Fruit fly (Drosophila melanogaster): ENCODE measurements around the gene CRMP.
A peak's percentile ranks its signal among the peaks of the same experiment; 100 is the strongest.

The CRMP gene

DNA sequence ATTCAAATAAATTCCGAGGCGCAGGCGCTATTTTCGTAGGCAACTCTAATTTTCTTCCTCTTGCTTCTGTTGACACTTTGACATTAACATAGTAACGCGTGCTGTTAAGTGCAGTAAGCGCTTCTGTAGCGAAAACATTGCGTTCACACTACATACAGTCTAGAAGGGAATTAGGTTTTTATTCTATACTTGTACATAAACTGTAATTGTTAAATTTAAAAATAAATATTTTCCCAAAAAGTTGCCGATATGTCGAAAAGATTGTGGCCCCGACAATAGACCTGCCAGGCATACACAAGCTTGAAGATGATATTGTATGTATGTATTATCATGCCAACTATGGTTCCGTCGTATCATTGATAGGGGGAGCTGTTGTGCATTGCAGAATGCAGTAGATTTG is 35.6 kb downstream of the CRMP start, which contains the start of gene asl (continued):
- TF ChIP-seq zf30C (GFP tag; optimal IDR thresholded peaks at IDR 0.05) (peak; percentile 10), Sry-β (GFP tag; optimal IDR thresholded peaks at IDR 0.05) (peak; percentile 19), CG13123 (GFP tag; optimal IDR thresholded peaks at IDR 0.05) (peak; percentile 62), CoRest (tag; optimal IDR thresholded peaks at IDR 0.05) (peak; percentile 81), CG11504 (tag; optimal IDR thresholded peaks at IDR 0.05) (no peak), CG10543 (GFP tag; optimal IDR thresholded peaks at IDR 0.05) (peak; percentile 59), Scr (GFP tag; IDR thresholded peaks at IDR 0.05; ENCODE audit: partially characterized antibody) (0 out of 2 replicates have a peak, but pooled peaks have one; percentile 20), CG1792 (GFP tag; optimal IDR thresholded peaks at IDR 0.05) (peak; percentile 24), sens-2 (GFP tag; IDR thresholded peaks at IDR 0.05) (no peak), CG18476 (GFP tag; optimal IDR thresholded peaks at IDR 0.05) (peak; percentile 50), row (GFP tag; IDR thresholded peaks at IDR 0.05) (peak; percentile 87), ewg (GFP tag; optimal IDR thresholded peaks at IDR 0.05) (peak; percentile 99), CG15011 (GFP tag; optimal IDR thresholded peaks at IDR 0.05) (no peak), twi (tag; optimal IDR thresholded peaks at IDR 0.05) (peak; percentile 62), z (GFP tag; IDR thresholded peaks at IDR 0.05) (no peak), ems (GFP tag; optimal IDR thresholded peaks at IDR 0.05) (peak; percentile 52), tgo (GFP tag; IDR thresholded peaks at IDR 0.05) (peak; percentile 68; the same call in 2 of the 3 replicates), az2 (GFP tag; optimal IDR thresholded peaks at IDR 0.05) (peak; percentile 56), CG2889 (GFP tag; IDR thresholded peaks at IDR 0.05) (no peak), pfk (GFP tag; optimal IDR thresholded peaks at IDR 0.05) (no peak), unpg (GFP tag; optimal IDR thresholded peaks at IDR 0.05) (peak; percentile 72), CG11723 (GFP tag; optimal IDR thresholded peaks at IDR 0.05) (peak; percentile 15), CG18619 (GFP tag; optimal IDR thresholded peaks at IDR 0.05) (peak; percentile 56), Meics (GFP tag; optimal IDR thresholded peaks at IDR 0.05) (peak; percentile 62), nom (GFP tag; optimal IDR thresholded peaks at IDR 0.05) (peak; percentile 48), Nf-YB (GFP tag; optimal IDR thresholded peaks at IDR 0.05) (peak; percentile 33), Oli (tag; optimal IDR thresholded peaks at IDR 0.05) (peak; percentile 60), onecut (GFP tag; IDR thresholded peaks at IDR 0.05) (peak; percentile 58), luna (GFP tag; optimal IDR thresholded peaks at IDR 0.05) (no peak), Max (GFP tag; optimal IDR thresholded peaks at IDR 0.05) (peak; percentile 57), ken (GFP tag; IDR thresholded peaks at IDR 0.05) (peak; percentile 65; the same call in 1 of the 3 replicates), btn (GFP tag; optimal IDR thresholded peaks at IDR 0.05) (no peak), Hmx (GFP tag; optimal IDR thresholded peaks at IDR 0.05) (no peak), so (GFP tag; IDR thresholded peaks at IDR 0.05) (no peak), zfh2 (GFP tag; optimal IDR thresholded peaks at IDR 0.05) (peak; percentile 51), yki (optimal IDR thresholded peaks at IDR 0.05) (no peak), NC2β (GFP tag; optimal IDR thresholded peaks at IDR 0.05) (peak; percentile 55), CG32532 (GFP tag; IDR thresholded peaks at IDR 0.05) (peak; percentile 76), fd96Cb (tag; optimal IDR thresholded peaks at IDR 0.05) (peak; percentile 61), CG10366 (GFP tag; IDR thresholded peaks at IDR 0.05) (peak; percentile 61), tio (GFP tag; optimal IDR thresholded peaks at IDR 0.05) (no peak), pzg (GFP tag; optimal IDR thresholded peaks at IDR 0.05) (peak; percentile 85), CG6765 (GFP tag; optimal IDR thresholded peaks at IDR 0.05) (peak; percentile 5), mld (GFP tag; IDR thresholded peaks at IDR 0.05; ENCODE audit: partially characterized antibody) (no peak), Fer3 (tag; optimal IDR thresholded peaks at IDR 0.05) (peak; percentile 60), CG15479 (GFP tag; optimal IDR thresholded peaks at IDR 0.05) (peak; percentile 41), CG9932 (GFP tag; IDR thresholded peaks at IDR 0.05) (peak; percentile 56), CG12942 (GFP tag; optimal IDR thresholded peaks at IDR 0.05) (peak; percentile 4), Eip74EF (GFP tag; optimal IDR thresholded peaks at IDR 0.05) (peak in 1 of 2 experiments; percentile 88), cwo (GFP tag; optimal IDR thresholded peaks at IDR 0.05) (peak; percentile 22), Fer1 (GFP tag; optimal IDR thresholded peaks at IDR 0.05) (peak; percentile 68)
